Fruit fly (Drosophila melanogaster) ovary, adult (tissue): Measurements from ENCODE around the gene CG14427.

Source experiments
- CG17801 ChIP-seq: fragments of 200-800 bp; optimal IDR thresholded peaks from 2 replicates; lab custom pipeline; 2019; ENCODE audit warnings: missing biosample characterization, mild to moderate bottlenecking, missing genetic modification characterization, moderate library complexity; ENCODE audit not compliant: partially characterized antibody

Gene CG14427

DNA sequence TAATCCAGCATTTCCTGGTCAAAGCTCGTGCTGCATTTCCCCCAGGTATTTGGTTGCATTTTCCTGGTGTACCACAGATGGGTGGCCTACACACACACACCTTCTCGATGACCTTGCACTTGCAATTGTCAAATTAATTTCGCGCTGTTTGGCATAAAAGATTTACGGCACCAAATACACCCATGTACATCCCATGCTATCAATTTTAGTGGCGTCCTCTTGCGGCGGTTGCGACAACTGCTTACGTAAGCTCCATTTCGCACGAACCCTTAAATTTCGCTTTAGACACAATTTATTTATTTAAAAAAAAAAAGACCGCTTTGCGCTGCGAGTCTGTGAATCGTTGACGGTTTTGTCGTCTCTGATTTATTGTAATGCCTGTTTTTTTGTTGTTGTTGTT lies 35.0 kb upstream of the CG14427 start:
- TF ChIP-seq CG17801, result no peak

DNA sequence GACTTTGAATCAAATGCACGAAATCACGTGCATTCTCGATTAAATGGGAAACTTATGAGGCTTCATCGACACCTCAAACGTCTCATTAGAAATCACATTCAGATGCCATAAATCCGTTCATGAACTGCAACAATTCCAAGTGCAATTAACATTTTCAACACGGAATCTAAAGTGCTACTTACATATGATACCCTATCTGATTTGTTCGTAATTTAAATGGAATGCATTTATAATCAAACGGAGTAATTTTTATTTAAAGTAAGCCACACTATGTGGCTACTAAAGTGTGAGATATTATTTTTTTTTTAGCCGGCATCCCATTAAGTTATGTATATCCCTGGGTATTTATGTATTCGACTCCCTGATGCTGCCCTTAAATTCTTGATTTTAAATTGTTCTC lies 32.7 kb upstream of the CG14427 start:
- TF ChIP-seq CG17801, result no peak

DNA sequence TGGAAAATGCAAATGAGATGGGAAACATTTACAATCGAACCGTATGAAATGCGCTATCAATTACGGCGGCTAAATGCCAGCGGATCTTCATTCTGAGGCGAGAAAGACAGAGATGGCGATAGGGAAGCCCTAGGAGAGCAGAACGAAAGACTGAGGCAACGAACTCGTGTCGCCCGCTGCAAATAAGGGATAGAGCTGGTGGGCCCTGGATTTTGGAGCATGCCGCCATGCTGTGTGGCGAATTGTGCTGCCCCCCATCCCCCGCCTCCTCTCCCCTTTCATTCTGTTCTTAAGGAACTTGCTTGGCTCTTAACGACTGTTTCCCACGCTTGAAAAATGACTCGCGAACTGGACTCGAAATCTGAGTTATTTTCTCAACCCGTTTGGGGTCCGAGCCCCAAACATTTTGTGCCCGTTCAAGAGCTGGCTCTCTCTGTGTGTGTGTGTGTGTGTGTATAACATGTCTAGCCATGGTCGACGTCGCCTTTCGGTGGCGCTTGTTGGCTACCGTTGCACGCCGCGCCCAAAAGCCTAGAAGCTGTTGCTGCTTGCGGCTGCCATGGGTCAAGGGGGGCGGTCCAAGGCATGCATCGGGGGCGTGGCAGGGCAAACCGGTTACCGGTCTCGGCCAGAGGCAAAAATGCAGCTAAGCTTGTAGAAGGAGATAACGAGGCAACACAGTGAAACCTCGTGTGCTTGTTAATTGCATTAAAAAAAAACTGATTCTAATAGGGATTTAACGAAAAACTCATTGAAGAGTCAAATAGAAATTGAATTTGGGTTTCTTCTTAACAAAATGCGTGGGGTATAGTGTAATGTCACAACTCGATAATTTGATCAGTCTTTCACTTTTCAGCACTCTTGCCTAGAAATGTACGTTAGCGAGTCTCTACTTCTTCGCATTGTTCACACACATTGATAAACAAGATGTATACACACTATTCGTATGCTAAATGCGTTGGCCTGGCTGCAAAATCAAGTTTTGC lies 32.0 kb upstream of the CG14427 start:
- TF ChIP-seq CG17801, result no peak

DNA sequence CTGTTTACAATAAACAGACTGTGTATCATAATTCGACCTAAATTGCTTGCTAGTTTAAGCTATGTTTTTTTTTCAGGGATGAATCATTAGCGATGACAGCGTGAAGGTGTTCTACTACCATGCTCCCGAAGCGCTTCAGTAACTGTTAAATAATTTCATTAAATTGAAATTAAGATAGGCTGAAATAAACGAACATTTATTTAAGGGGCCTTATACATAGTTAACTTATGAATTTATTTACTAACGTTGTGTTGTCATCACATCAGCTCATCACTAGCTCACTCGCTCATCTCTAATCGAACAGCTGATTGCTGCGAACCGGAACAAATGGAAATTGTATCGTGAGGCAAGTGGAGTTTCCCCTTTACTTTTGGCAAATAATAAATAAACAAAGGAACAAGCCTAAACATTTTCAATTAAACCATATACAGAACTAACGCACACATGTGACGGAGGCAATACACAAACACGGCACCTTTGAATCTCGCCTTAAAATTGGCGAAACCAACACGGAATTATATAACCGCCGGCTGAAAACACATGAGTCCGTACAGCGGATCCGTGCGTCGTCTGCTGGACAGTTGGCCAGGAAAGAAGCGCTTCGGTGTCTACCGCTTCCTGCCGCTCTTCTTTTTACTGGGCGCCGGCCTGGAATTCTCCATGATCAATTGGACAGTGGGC lies 29.2 kb upstream of the CG14427 start, which contains the start of the genes cm, sloth1 and sloth2:
Gene cm, minus strand, starts transcription at position 83 of the 681 bp plus-strand sequence.
Gene sloth1, plus strand, starts transcription at position 295 of the 681 bp plus-strand sequence.
Gene sloth2, plus strand, starts transcription at position 295 of the 681 bp plus-strand sequence.
- TF ChIP-seq CG17801, result peak; percentile 92

DNA sequence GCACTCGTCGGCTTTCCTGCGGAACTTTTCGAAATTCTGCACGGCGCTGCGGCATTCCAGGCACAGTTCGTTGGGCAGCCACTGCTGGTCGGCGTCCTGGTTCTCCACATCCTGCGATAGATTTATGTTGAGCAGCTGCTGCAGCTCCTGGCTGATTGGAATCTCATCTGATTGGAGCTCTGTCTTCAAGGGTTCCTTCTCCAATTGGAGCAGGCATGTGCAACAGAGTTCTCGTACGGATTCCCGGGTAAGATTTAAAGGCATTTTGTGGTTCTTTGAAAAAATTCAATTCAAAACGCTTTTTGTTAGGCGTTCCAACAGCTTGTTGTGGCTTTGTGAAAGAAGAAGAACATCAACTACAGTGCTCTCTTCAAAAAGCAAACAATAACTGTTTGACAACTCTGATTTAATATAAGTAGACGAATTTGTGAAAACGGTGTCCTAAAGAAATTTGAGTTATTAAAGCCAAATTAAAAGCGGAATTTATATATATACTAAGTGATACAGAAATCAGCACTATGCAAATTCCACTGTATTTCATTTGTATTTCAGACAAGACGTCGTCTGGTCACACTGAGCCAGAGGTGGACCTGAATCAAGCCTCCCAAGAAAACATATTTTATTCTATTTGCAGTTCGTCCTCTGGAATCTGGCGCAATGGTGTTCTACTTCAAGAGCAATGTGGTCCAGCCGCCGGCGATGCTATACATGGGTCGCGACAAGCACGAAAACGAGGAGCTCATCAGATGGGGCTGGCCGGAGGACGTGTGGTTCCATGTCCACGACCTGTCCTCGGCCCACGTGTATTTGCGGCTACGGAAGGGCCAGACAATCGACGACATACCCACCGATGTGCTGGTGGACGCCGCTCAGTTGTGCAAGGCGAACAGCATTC lies 26.8 kb upstream of the CG14427 start, which contains the start of the genes CG3032 and CG4593:
Gene CG3032, minus strand, starts transcription at position 562 of the 895 bp plus-strand sequence.
Gene CG4593, plus strand, starts transcription at position 568 of the 895 bp plus-strand sequence.
- TF ChIP-seq CG17801, result peak; percentile 90

DNA sequence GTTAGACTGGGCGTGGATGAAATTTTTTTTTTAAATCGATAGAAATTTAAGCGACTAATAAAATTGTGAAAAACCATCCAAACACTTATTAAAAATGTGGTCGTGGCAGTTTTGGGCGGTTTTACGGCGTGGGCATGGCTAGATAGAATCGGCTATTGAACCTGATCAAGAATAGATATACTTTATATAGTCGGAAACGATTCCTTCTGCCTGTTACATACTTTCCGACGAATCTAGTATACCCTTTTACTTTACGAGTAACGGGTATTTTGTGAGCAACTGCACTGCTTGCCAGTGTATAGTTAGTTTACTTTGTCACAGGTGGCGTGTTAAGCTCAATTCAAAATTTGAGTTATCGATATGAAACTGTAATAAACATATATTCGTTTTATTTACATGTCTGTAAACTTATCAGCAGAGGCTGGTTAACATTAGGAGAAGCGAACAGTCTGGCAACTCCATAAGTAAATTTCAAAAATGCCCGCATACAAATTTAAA lies 25.4 kb upstream of the CG14427 start:
- peak; percentile 20 for TF ChIP-seq CG17801

DNA sequence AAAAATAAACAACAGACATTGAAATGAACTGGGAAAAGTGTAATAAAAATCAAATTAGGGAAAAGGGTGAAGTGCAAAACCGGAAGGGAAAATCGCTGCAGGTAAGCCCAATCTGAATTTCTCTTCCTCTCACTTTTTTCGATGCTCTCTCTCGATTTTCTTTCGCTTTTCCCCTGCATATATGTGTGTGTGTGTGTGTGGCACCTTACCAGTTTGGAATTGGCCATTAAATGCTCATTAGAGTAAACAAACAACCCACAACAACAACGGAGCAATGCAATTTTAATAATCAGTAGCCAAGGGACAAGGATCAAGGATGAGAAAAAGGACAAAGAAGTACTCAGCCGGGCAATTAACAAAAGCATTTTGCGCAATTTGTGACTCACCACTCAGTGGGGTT lies 5.5 kb upstream of the CG14427 start:
- TF ChIP-seq CG17801, result no peak

DNA sequence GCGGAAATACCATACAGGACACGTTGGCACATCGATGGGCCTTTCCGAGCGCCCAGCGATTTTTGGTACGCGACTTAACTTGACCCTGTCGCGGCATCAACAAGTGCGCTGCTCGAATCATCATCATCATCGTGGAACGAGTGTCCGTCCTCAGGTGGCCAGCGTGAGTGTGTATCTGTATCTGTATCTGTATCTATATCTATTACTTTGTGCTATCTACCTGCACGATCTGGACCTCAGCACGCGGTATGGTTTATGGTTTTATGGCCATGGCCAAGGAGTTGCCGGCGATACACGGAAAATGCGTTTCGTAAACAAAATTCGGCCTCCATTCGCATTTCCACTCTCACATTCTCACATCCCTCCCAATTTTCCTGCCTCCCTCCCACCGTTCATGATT lies 3.3 kb upstream of the CG14427 start:
- TF ChIP-seq CG17801, result no peak

DNA sequence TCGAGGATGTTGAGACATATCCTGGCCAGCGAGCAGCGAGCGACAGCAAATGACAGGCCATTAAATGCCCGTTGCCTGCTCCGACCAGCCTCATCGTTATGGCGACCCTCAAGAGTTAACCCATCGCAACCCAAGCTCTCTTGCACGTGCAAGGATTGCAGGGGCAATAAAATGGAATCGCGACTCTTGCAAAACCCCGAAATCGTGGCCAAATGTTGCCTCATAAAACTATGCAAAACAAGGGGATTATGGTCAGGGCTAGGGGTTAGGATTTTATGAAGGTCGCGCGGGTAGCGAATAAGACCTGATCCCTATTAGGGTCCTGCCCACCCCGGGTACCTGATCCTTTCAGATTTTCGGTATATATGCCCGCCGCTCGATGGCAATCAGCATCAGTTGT lies 8.7 kb downstream of the CG14427 start, which contains the start of gene nullo:
Gene nullo, plus strand, starts transcription at position 390 of the 400 bp plus-strand sequence.
- no peak for TF ChIP-seq CG17801

DNA sequence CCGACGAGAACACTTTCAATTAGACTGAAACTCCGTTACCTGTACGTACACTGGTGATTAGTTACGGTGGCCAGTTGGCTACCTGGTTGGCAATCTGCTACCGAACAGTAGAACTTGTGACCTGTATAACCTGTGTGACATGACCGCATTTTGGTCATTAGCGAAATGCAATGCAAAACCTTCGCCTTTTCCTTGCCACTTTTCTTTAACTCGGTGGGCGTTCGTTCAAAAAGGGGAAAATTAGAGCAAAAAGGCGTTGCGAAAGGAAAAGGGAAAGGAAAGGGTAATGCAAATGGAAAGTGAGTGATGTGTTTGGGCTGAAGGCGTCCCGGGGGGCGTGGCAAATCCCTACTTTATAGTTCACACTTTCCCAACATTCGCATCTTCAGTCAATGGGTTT lies 18.6 kb downstream of the CG14427 start:
- TF ChIP-seq CG17801, result no peak

DNA sequence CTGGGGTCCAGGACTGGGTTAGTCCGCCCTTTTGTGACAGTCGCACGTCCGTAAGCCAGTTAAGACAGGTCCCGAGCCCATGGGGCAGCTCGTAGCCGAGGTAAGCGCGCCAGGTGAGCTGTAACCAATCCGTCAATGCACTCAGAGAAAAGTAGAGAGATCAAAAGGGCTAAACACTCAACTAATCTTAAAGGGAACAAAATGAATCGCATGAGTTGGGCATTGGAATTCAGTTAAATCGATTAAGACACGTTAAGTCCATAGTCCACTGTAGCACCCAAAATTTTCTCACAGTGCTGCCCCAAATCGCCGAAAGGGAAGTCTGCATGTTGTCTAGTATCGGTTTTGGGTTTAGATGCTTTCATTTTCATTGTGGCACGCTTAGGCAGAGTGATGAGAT lies 23.2 kb downstream of the CG14427 start:
- no peak for TF ChIP-seq CG17801

DNA sequence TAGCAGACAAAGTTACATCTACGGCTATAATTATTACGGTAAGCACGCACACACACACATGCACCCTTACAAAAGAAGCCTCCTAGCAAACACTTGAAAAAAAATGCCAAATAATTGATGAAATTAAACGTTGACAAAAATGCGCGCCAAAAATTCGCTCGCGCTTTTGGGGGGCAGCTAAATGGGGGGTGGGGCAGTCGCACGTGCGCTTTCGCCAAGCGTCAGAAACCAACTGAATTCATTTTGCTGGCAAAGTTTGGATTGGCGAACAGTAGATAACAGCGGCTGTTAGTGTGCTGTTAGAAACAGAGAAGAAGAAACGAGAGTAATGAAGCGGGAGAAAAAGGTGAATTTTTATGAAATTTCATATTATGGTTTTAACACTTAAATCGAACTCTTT lies 25.4 kb downstream of the CG14427 start, which contains the start of gene CG12541:
Gene CG12541, minus strand, starts transcription at position 218 of the 400 bp plus-strand sequence.
- TF ChIP-seq CG17801, result peak; percentile 17

DNA sequence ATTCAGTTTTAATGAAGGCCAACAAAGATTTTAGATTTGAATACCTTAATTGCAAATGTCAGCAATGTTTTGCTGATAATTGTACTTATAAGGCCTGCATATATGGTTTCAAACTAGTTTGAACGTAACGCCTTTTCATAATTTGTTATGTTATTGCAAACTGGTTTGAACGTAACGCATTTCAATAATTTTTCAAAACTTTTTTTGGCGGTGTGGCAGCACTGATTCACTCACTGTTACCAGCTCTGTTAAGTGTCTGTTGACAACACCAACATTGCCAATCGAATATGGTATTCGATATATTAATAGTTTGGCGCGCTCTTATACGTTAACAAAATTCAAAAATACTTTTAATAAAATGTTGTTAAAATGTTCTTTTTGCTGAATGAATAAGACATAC lies 26.2 kb downstream of the CG14427 start:
- no peak for TF ChIP-seq CG17801

DNA sequence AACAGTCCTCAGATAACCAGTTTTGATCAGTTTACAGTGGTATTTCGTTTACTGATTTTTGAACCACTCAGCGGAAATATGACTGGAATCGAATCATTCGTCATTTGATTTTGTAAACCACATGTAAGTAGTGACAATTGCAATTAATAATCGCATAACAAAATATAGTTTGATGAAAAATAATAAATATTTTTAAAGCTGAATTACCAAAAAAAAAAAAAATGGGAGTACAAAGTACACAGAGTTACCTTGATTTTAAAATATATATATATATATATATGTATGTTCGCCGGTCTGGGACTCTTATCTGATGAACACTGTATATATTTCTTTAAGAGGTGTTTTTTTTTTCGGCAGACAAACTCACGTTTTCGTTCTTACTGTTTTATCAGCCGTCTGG lies 26.8 kb downstream of the CG14427 start:
- TF ChIP-seq CG17801, result no peak

DNA sequence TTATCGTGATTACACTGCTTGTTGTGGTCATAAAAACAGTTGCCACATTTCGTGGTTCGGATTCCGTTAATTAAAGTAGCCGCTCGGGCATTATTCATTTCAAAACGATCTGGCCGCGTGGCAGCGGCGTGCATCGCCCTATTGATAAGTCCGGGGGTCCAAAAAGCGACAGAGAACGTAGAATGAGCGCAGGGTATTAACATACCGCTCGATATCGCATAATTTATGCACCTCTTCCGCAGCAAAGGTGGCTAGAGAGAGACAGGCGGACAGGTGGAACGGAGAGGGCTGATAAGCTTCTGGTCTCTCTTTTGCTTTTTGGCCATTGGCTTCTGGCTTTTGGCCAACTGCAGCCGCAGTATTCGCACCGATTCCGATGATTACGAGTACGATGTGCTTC lies 27.7 kb downstream of the CG14427 start:
- TF ChIP-seq CG17801, result no peak

DNA sequence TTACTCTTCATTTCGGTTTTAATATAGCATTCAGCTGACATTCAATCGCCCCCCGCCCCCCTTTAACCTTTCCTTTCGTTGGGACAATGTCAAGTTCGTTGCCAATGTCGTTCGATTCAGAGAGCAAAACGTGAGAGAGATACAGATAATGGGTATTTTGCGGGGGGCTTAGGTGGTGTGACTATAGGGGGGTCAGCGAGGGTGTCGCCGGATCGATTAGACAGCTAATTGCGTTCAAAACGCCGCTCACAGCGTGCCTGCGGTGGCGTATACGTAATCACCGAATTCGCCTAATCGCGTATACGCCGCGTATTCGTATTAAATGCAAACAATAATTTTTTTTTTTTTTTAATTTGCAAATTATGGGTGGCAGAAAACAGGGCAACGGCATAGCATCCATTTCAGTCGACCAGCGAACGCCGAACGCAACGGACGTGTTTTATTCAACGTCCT lies 28.6 kb downstream of the CG14427 start, which contains the start of gene CG4607:
Gene CG4607, plus strand, starts transcription at position 403 of the 453 bp plus-strand sequence.
- no peak for TF ChIP-seq CG17801
